Fruit fly (Drosophila melanogaster): ENCODE results near the gene Cyp4d2.

- TF ChIP-seq CG12071 (GFP tag; optimal IDR thresholded peaks at IDR 0.05) (no peak), CG9932 (GFP tag; IDR thresholded peaks at IDR 0.05) (no peak), gcm (GFP tag; optimal IDR thresholded peaks at IDR 0.05) (no peak), CG3995 (GFP tag; optimal IDR thresholded peaks at IDR 0.05) (no peak), CG8765 (GFP tag; IDR thresholded peaks at IDR 0.05) (no peak)
Observed at dm6 chrX:2180750-2181261, 5.0 kb downstream of the Cyp4d2 start, which contains the start of gene pn.

Data from whole organism, embryonic.